Fruit fly (Drosophila melanogaster) whole organism, embryonic: ENCODE measurements around the gene Rilpl.

Experiments
- ATbp ChIP-seq: fragments of 200-800 bp; sonication (Bioruptor generic); optimal IDR thresholded peaks from 2 replicates; lab custom pipeline; 2017; ENCODE audit warnings: missing biosample characterization, mild to moderate bottlenecking, missing genetic modification characterization, missing genetic modification reagents
- Asciz ChIP-seq: fragments of 200-800 bp; sonication (Bioruptor generic); optimal IDR thresholded peaks from 2 replicates; lab custom pipeline; 2017; ENCODE audit warnings: missing biosample characterization, mild to moderate bottlenecking, missing genetic modification characterization, missing genetic modification reagents
- BtbVII ChIP-seq: fragments of 200-800 bp; sonication (Bioruptor generic); optimal IDR thresholded peaks from 3 replicates; lab custom pipeline; 2017; ENCODE audit warnings: missing biosample characterization, mild to moderate bottlenecking, missing genetic modification characterization
- CG11560 ChIP-seq: fragments of 200-800 bp; sonication (Bioruptor generic); IDR thresholded peaks from 3 replicates; pipeline ENCODE4 v1.3.6; 2022; ENCODE audit warnings: missing biosample characterization, missing genetic modification characterization
- CG12769 ChIP-seq: fragments of 200-800 bp; sonication (Bioruptor generic); optimal IDR thresholded peaks from 2 replicates; lab custom pipeline; 2019; ENCODE audit warnings: missing biosample characterization, mild to moderate bottlenecking, missing genetic modification characterization, moderate library complexity
- CG14710 ChIP-seq: fragments of 200-800 bp; sonication (Bioruptor generic); optimal IDR thresholded peaks from 3 replicates; lab custom pipeline; 2019; ENCODE audit warnings: missing biosample characterization, mild to moderate bottlenecking, missing genetic modification characterization, moderate library complexity
- CG15514 ChIP-seq: fragments of 200-800 bp; sonication (Bioruptor generic); optimal IDR thresholded peaks from 3 replicates; lab custom pipeline; 2017; ENCODE audit warnings: missing biosample characterization, missing genetic modification characterization, mild to moderate bottlenecking, moderate library complexity, missing genetic modification reagents
- CG1647 ChIP-seq: fragments of 200-800 bp; sonication (Bioruptor generic); optimal IDR thresholded peaks from 3 replicates; lab custom pipeline; 2016; ENCODE audit warnings: missing biosample characterization, missing genetic modification characterization
- CG17385 ChIP-seq: fragments of 200-800 bp; sonication (Bioruptor generic); optimal IDR thresholded peaks from 3 replicates; lab custom pipeline; 2018; ENCODE audit warnings: missing biosample characterization, mild to moderate bottlenecking, missing genetic modification characterization
- CG18599 ChIP-seq: fragments of 200-800 bp; sonication (Bioruptor generic); optimal IDR thresholded peaks from 3 replicates; lab custom pipeline; 2017; ENCODE audit warnings: missing biosample characterization, missing genetic modification characterization, mild to moderate bottlenecking, moderate library complexity, missing genetic modification reagents
- CG18619 ChIP-seq: fragments of 200-800 bp; sonication (Bioruptor generic); optimal IDR thresholded peaks from 3 replicates; lab custom pipeline; 2017; ENCODE audit warnings: missing biosample characterization, mild to moderate bottlenecking, missing genetic modification characterization
- CG3407 ChIP-seq: fragments of 200-800 bp; sonication (Bioruptor generic); optimal IDR thresholded peaks from 2 replicates; lab custom pipeline; 2018; ENCODE audit warnings: missing biosample characterization, mild to moderate bottlenecking, missing genetic modification characterization
- CG4707 ChIP-seq: fragments of 200-800 bp; sonication (Bioruptor generic); optimal IDR thresholded peaks from 2 replicates; lab custom pipeline; 2018; ENCODE audit warnings: missing biosample characterization, mild to moderate bottlenecking, missing genetic modification characterization, moderate library complexity
- CG6854 ChIP-seq: fragments of 200-800 bp; sonication (Bioruptor generic); optimal IDR thresholded peaks from 3 replicates; lab custom pipeline; 2017; ENCODE audit warnings: missing biosample characterization, mild to moderate bottlenecking, missing genetic modification characterization
- Deaf1 ChIP-seq: fragments of 200-800 bp; optimal IDR thresholded peaks from 3 replicates; lab custom pipeline; 2019; ENCODE audit warnings: missing biosample characterization, mild to moderate bottlenecking, missing genetic modification characterization, moderate library complexity
- GATAe ChIP-seq: fragments of 200-800 bp; sonication (Bioruptor generic); conservative IDR thresholded peaks from 2 replicates; pipeline ENCODE4 v1.3.6; 2022; ENCODE audit warnings: missing biosample characterization, missing genetic modification characterization
- Gug ChIP-seq: fragments of 200-800 bp; sonication (Bioruptor generic); IDR thresholded peaks from 4 replicates; pipeline ENCODE4 v1.3.6; 2022; ENCODE audit warnings: missing biosample characterization, missing genetic modification characterization
- HHEX ChIP-seq: fragments of 200-800 bp; sonication (Bioruptor generic); optimal IDR thresholded peaks from 3 replicates; lab custom pipeline; 2017; ENCODE audit warnings: missing biosample characterization, mild to moderate bottlenecking, missing genetic modification characterization, missing genetic modification reagents
- HLH3B ChIP-seq: fragments of 200-800 bp; sonication (Bioruptor generic); IDR thresholded peaks from 2 replicates; pipeline ENCODE4 v1.3.6; 2022; ENCODE audit warnings: missing biosample characterization, missing genetic modification characterization
- Hey ChIP-seq: fragments of 200-800 bp; sonication (Bioruptor generic); optimal IDR thresholded peaks from 3 replicates; lab custom pipeline; 2018; ENCODE audit warnings: missing biosample characterization, mild to moderate bottlenecking, missing genetic modification characterization
- HmgZ ChIP-seq: fragments of 200-800 bp; sonication (Bioruptor generic); optimal IDR thresholded peaks from 2 replicates; lab custom pipeline; 2018; ENCODE audit warnings: missing biosample characterization, mild to moderate bottlenecking, missing genetic modification characterization
- Lpt ChIP-seq: fragments of >200 bp; optimal IDR thresholded peaks from 2 replicates; lab custom pipeline; 2018; ENCODE audit warnings: missing biosample characterization, missing genetic modification characterization
- Med ChIP-seq: fragments of 200-800 bp; sonication (Bioruptor generic); peaks from one replicate; lab custom pipeline; 2016; ENCODE audit warnings: missing biosample characterization, missing genetic modification characterization, mild to moderate bottlenecking, inconsistent platforms, moderate library complexity
- NfI ChIP-seq: fragments of 200-800 bp; sonication (Bioruptor generic); optimal IDR thresholded peaks from 3 replicates; lab custom pipeline; 2018; ENCODE audit warnings: missing biosample characterization, mild to moderate bottlenecking, missing genetic modification characterization, moderate library complexity
- Pdp1 ChIP-seq, 2 experiments: fragments of 200-800 bp; sonication (Bioruptor generic); optimal IDR thresholded peaks; 3 replicates each; lab custom pipeline; 2016; ENCODE audit warnings: missing biosample characterization in 2 of 2, missing genetic modification characterization in 2 of 2, mild to moderate bottlenecking in 1 of 2, moderate library complexity in 1 of 2
- Stat92E ChIP-seq, 3 experiments: fragments of >200 bp in 2 of 3; fragments of 200-800 bp in 1 of 3; sonication (Bioruptor generic) in 1 of 3; optimal IDR thresholded peaks; 2 replicates each; lab custom pipeline; 2017 to 2019; ENCODE audit warnings: missing biosample characterization in 3 of 3, missing genetic modification characterization in 3 of 3, mild to moderate bottlenecking in 1 of 3, moderate library complexity in 1 of 3
- ash1 ChIP-seq: fragments of 200-800 bp; sonication (Bioruptor generic); optimal IDR thresholded peaks from 2 replicates; lab custom pipeline; 2018; ENCODE audit warnings: missing biosample characterization, mild to moderate bottlenecking, missing genetic modification characterization
- bsh ChIP-seq, 2 experiments: fragments of 200-800 bp; sonication (Bioruptor generic); optimal IDR thresholded peaks; 2 replicates each; lab custom pipeline; 2017 to 2018; ENCODE audit warnings: mild to moderate bottlenecking in 2 of 2, missing biosample characterization in 2 of 2, missing genetic modification characterization in 2 of 2, moderate library complexity in 1 of 2
- cas ChIP-seq: fragments of 200-800 bp; sonication (Bioruptor generic); IDR thresholded peaks from 2 replicates; pipeline ENCODE4 v1.3.6; 2022; ENCODE audit warnings: missing biosample characterization, missing genetic modification characterization
- cg ChIP-seq: fragments of 200-800 bp; sonication (Bioruptor generic); optimal IDR thresholded peaks from 3 replicates; lab custom pipeline; 2019; ENCODE audit warnings: missing biosample characterization, mild to moderate bottlenecking, missing genetic modification characterization, moderate library complexity
- chinmo ChIP-seq: fragments of 200-800 bp; sonication (Bioruptor generic); IDR thresholded peaks from 4 replicates; pipeline ENCODE4 v1.3.6; 2022; ENCODE audit warnings: missing biosample characterization, missing genetic modification characterization; ENCODE audit not compliant: partially characterized antibody
- chn ChIP-seq: fragments of 200-800 bp; sonication (Bioruptor generic); optimal IDR thresholded peaks from 2 replicates; lab custom pipeline; 2016; ENCODE audit warnings: missing biosample characterization, missing genetic modification characterization
- ci ChIP-seq: fragments of 200-800 bp; sonication (Bioruptor generic); IDR thresholded peaks from 3 replicates; pipeline ENCODE4 v1.3.6; 2022; ENCODE audit warnings: missing biosample characterization, missing genetic modification characterization
- dmrt99B ChIP-seq: fragments of 200-800 bp; sonication (Bioruptor generic); optimal IDR thresholded peaks from 2 replicates; lab custom pipeline; 2018; ENCODE audit warnings: missing biosample characterization, mild to moderate bottlenecking, missing genetic modification characterization, moderate library complexity
- fru ChIP-seq: fragments of >200 bp; optimal IDR thresholded peaks from 2 replicates; lab custom pipeline; 2017
- grn ChIP-seq: fragments of 200-800 bp; sonication (Bioruptor generic); optimal IDR thresholded peaks from 3 replicates; lab custom pipeline; 2017; ENCODE audit warnings: missing biosample characterization, missing genetic modification characterization
- ind ChIP-seq: fragments of 200-800 bp; sonication (Bioruptor generic); optimal IDR thresholded peaks from 3 replicates; lab custom pipeline; 2016; ENCODE audit warnings: missing biosample characterization, missing genetic modification characterization
- inv ChIP-seq: fragments of 200-800 bp; sonication (Bioruptor generic); IDR thresholded peaks from 2 replicates; pipeline ENCODE4 v1.3.6; 2022; ENCODE audit warnings: missing biosample characterization, missing genetic modification characterization; ENCODE audit not compliant: partially characterized antibody
- lov ChIP-seq, 2 experiments: fragments of 200-800 bp in 1 of 2; fragments of >200 bp in 1 of 2; sonication (Bioruptor generic) in 1 of 2; IDR thresholded peaks in 1 of 2; optimal IDR thresholded peaks in 1 of 2; 2 replicates in 1 of 2; 3 replicates in 1 of 2; pipeline versions ENCODE4 v1.3.6 to Lab custom; 2017 to 2022; ENCODE audit warnings: missing biosample characterization in 1 of 2, missing genetic modification characterization in 1 of 2
- luna ChIP-seq: fragments of 200-800 bp; sonication (Bioruptor generic); optimal IDR thresholded peaks from 2 replicates; lab custom pipeline; 2016; ENCODE audit warnings: missing biosample characterization, missing genetic modification characterization
- maf-S ChIP-seq: fragments of 200-800 bp; sonication (Bioruptor generic); optimal IDR thresholded peaks from 2 replicates; lab custom pipeline; 2016; ENCODE audit warnings: missing biosample characterization, missing genetic modification characterization
- mam ChIP-seq: fragments of 200-800 bp; sonication (Bioruptor generic); optimal IDR thresholded peaks from 3 replicates; lab custom pipeline; 2016; ENCODE audit warnings: missing biosample characterization, missing genetic modification characterization
- otp ChIP-seq: fragments of 200-800 bp; sonication (Bioruptor generic); IDR thresholded peaks from 3 replicates; pipeline ENCODE4, ENCODE4 v1.3.6; 2022; ENCODE audit warnings: missing biosample characterization, missing genetic modification characterization
- sc ChIP-seq, 3 experiments: fragments of >200 bp in 2 of 3; fragments of 200-800 bp in 1 of 3; sonication (Bioruptor generic) in 1 of 3; optimal IDR thresholded peaks; 2 replicates in 2 of 3; 3 replicates in 1 of 3; lab custom pipeline; 2017; ENCODE audit warnings: mild to moderate bottlenecking in 1 of 3, missing biosample characterization in 1 of 3, missing genetic modification characterization in 1 of 3, missing genetic modification reagents in 1 of 3
- sens ChIP-seq: fragments of 200-800 bp; sonication (Bioruptor generic); peaks from one replicate; lab custom pipeline; 2016; ENCODE audit warnings: missing biosample characterization, missing genetic modification characterization
- toy ChIP-seq: fragments of 200-800 bp; sonication (Bioruptor generic); IDR thresholded peaks from 2 replicates; pipeline ENCODE4 v1.3.6; 2022; ENCODE audit warnings: missing biosample characterization, missing genetic modification characterization
- unpg ChIP-seq: fragments of 200-800 bp; sonication (Bioruptor generic); optimal IDR thresholded peaks from 3 replicates; lab custom pipeline; 2018; ENCODE audit warnings: missing biosample characterization, mild to moderate bottlenecking, missing genetic modification characterization, moderate library complexity

Rilpl gene

DNA sequence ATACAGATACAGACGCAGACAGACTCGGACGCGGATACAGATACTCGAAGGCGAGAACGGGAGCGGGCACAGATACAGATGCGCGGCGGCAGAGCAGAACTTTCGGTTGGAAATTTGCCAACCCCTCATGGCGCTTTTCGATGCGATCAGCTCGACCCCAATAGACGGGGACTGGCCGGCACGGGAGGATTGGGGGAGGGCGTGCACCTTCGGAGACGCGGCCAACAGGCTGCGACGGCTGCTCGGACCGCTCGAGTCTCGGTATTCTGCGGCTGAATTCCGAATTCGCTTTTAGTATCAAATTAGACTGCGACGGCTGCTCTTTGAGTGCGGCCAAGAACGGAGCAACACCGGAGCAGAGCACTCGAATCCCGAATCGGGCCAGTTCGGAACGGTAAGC, 8.6 kb upstream of the Rilpl start:
- no peak for TF ChIP-seq CG4707 (GFP tag; lab: Kevin White, UChicago)
- TF ChIP-seq inv (GFP tag; lab: Robert Waterston, UW): no peak
- no peak for TF ChIP-seq CG18619 (GFP tag; lab: Kevin White, UChicago)
- TF ChIP-seq sens (GFP tag; lab: Kevin White, UChicago): peak; percentile 19
- TF ChIP-seq Lpt (GFP tag; lab: Kevin White, UChicago): no peak
- TF ChIP-seq CG1647 (GFP tag; lab: Kevin White, UChicago): no peak
- no peak for TF ChIP-seq Asciz (GFP tag; lab: Kevin White, UChicago)
- TF ChIP-seq Med (GFP tag; lab: Kevin White, UChicago): peak; percentile 21
- TF ChIP-seq mam (GFP tag; lab: Kevin White, UChicago): no peak
- TF ChIP-seq maf-S (GFP tag; lab: Kevin White, UChicago): no peak
- no peak for TF ChIP-seq fru (lab: Kevin White, UChicago)
- no peak for TF ChIP-seq CG14710
- peak; percentile 82 for TF ChIP-seq CG12769 (tag; lab: Kevin White, UChicago)
- no peak for TF ChIP-seq ash1 (GFP tag; lab: Kevin White, UChicago)
- TF ChIP-seq luna (GFP tag; lab: Kevin White, UChicago): no peak
- TF ChIP-seq Deaf1 (tag; lab: Kevin White, UChicago): peak; percentile 61
- TF ChIP-seq Stat92E (GFP tag; optimal IDR thresholded peaks at IDR 0.05; lab: Kevin White, UChicago): no peak
- no peak for TF ChIP-seq chn (GFP tag; lab: Kevin White, UChicago)
- no peak for TF ChIP-seq CG3407
- TF ChIP-seq otp (GFP tag; lab: Robert Waterston, UW): no peak
- TF ChIP-seq, all 482 proteins: peak for 4

DNA sequence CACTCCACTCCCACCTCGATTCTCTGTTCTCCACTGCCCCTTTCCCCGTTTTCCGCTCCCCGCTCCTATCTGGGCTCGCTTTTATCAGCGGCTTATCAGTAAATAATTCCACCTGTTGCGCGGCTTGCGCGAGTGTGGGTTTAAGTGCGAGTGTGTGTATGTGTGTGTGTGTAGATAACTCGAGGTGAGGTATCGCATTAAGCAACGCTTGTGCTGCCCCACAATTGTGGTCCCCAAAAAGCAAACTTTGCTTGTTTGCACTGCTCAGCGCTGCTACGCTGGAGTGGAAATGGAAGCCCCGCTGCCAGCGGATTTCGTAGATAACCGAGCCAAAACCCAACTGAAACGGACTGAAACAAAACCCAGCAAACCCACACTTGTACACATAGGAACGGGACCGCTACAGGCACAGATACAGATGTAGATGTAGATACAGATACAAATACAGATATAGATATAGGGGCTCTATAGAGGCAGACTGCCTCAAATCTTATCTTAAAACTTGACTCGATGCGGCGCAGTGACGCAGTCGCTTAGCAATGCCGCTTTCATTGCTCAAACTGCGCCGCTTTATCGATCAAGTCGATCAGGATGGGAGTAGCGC, 5.6 kb upstream of the Rilpl start:
- TF ChIP-seq HmgZ (tag; lab: Kevin White, UChicago): peak; percentile 28
- peak in 1 of 2 experiments; percentile 2 for TF ChIP-seq bsh (GFP tag; optimal IDR thresholded peaks at IDR 0.05; lab: Kevin White, UChicago)
- no peak for TF ChIP-seq CG11560 (tag; lab: Robert Waterston, UW)
- TF ChIP-seq chinmo (GFP tag; lab: Robert Waterston, UW): 0 out of 4 replicates have a peak, but pooled peaks have one; percentile 11
- no peak for TF ChIP-seq unpg (GFP tag; lab: Kevin White, UChicago)
- peak; percentile 20 for TF ChIP-seq CG17385 (GFP tag; lab: Kevin White, UChicago)
- TF ChIP-seq Asciz (GFP tag; lab: Kevin White, UChicago): peak; percentile 19
- peak; percentile 38; the same call in 1 of the 3 replicates for TF ChIP-seq ci (GFP tag; lab: Robert Waterston, UW)
- TF ChIP-seq CG15514: peak; percentile 33
- no peak for TF ChIP-seq Gug (GFP tag; lab: Robert Waterston, UW)
- TF ChIP-seq BtbVII (GFP tag; lab: Kevin White, UChicago): peak; percentile 29
- TF ChIP-seq dmrt99B (tag; lab: Kevin White, UChicago): peak; percentile 12
- TF ChIP-seq CG6854 (GFP tag; lab: Kevin White, UChicago): no peak
- TF ChIP-seq ind (GFP tag; lab: Kevin White, UChicago): no peak
- TF ChIP-seq cg (GFP tag; lab: Kevin White, UChicago): peak; percentile 65
- peak; percentile 91 for TF ChIP-seq grn
- TF ChIP-seq HHEX: peak; percentile 33
- TF ChIP-seq NfI (GFP tag; lab: Kevin White, UChicago): peak; percentile 5
- TF ChIP-seq CG18599 (GFP tag; lab: Kevin White, UChicago): peak; percentile 3
- no peak for TF ChIP-seq toy (GFP tag; lab: Robert Waterston, UW)
- peak; percentile 22 for TF ChIP-seq Hey (tag; lab: Kevin White, UChicago)
- TF ChIP-seq CG3407: peak; percentile 35
- TF ChIP-seq HLH3B (GFP tag; lab: Robert Waterston, UW): peak; percentile 7; the same call in 1 of the 2 replicates
- peak in 1 of 2 experiments; percentile 22 for TF ChIP-seq Pdp1 (GFP tag; optimal IDR thresholded peaks at IDR 0.05; lab: Kevin White, UChicago)
- TF ChIP-seq ATbp (GFP tag; lab: Kevin White, UChicago): peak; percentile 53
- no peak for TF ChIP-seq lov (optimal IDR thresholded peaks at IDR 0.05; lab: Kevin White, UChicago)
- no peak for TF ChIP-seq lov (GFP tag; IDR thresholded peaks at IDR 0.05; lab: Robert Waterston, UW)
- peak; percentile 58 for TF ChIP-seq Med (GFP tag; lab: Kevin White, UChicago)
- TF ChIP-seq cas (GFP tag; lab: Robert Waterston, UW): no peak
- no peak for TF ChIP-seq sc (optimal IDR thresholded peaks at IDR 0.05; lab: Kevin White, UChicago)
- TF ChIP-seq sc (GFP tag; optimal IDR thresholded peaks at IDR 0.05; lab: Kevin White, UChicago): peak; percentile 18
- peak; percentile 56 for TF ChIP-seq GATAe (GFP tag; lab: Robert Waterston, UW)
